Fruit fly (Drosophila melanogaster) whole organism, pupa: ENCODE data around the gene PolA2.

Experiments
- CG12605 ChIP-seq: fragments of 200-800 bp; sonication (Bioruptor generic); IDR thresholded peaks from 2 replicates; pipeline ENCODE4 v1.3.6; 2022; ENCODE audit warnings: missing biosample characterization, missing genetic modification characterization
- CG34367 ChIP-seq: fragments of 200-800 bp; sonication (Bioruptor generic); optimal IDR thresholded peaks from 2 replicates; lab custom pipeline; 2018; ENCODE audit warnings: missing biosample characterization, mild to moderate bottlenecking, missing genetic modification characterization
- EcR ChIP-seq: fragments of 200-800 bp; sonication (Bioruptor generic); optimal IDR thresholded peaks from 3 replicates; lab custom pipeline; 2019; ENCODE audit warnings: missing biosample characterization, missing genetic modification characterization, mild to moderate bottlenecking, moderate library complexity, missing genetic modification reagents

DNA sequence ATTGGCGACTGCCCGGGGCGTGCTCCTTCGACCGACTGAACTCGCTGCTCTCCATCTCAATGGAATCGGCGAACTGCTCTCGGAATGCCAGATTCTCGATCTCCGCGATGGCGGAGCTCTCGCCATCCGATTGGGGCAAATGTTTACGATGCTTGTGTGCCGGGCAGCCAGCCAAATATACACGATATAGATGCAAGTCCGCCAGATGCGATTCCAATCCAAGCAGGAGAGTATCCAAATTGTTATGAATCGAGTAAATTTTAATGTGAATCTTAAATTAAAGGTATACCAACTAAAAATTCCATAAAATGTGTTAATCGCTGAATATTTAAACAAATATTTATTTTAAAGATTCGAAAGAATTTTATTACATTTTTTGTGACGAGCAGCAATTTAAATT lies 8.9 kb downstream of the PolA2 start, which contains the start of gene CG5984:
- no peak for TF ChIP-seq CG34367 (tag; lab: Kevin White, UChicago)
- no peak for TF ChIP-seq EcR (GFP tag; lab: Kevin White, UChicago)
- no peak for TF ChIP-seq CG12605
